Worm (Caenorhabditis elegans) whole organism, L1 larva: Measurements from ENCODE around the gene F22H10.3.
A peak's percentile ranks its signal among the peaks of the same experiment; 100 is the strongest.

ENCODE experiments used
- C34B4.2 ChIP-seq: sonication (generic microtip); optimal IDR thresholded peaks from 2 replicates; lab custom pipeline; 2017; ENCODE audit warnings: mild to moderate bottlenecking, missing genetic modification characterization, missing compliant biosample characterization
- dsc-1 ChIP-seq: sonication (generic microtip); optimal IDR thresholded peaks from 2 replicates; lab custom pipeline; 2016; ENCODE audit warnings: mild to moderate bottlenecking, missing genetic modification characterization, missing compliant biosample characterization
- egl-13 ChIP-seq: sonication (generic microtip); optimal IDR thresholded peaks from 2 replicates; lab custom pipeline; 2016; ENCODE audit warnings: missing genotype, missing genetic modification reagents, missing genetic modification characterization, missing compliant biosample characterization
- nhr-11 ChIP-seq: fragments of 150-350 bp; optimal IDR thresholded peaks from 2 replicates; lab custom pipeline; 2014; ENCODE audit warnings: missing biosample characterization, missing genetic modification characterization
- nhr-20 ChIP-seq: sonication (generic microtip); optimal IDR thresholded peaks from 2 replicates; lab custom pipeline; 2016; ENCODE audit warnings: mild to moderate bottlenecking, missing genetic modification characterization, missing compliant biosample characterization
- unc-130 ChIP-seq: fragments of 150-350 bp; optimal IDR thresholded peaks from 2 replicates; lab custom pipeline; 2017; ENCODE audit warnings: missing biosample characterization, missing genetic modification characterization, inconsistent platforms
- unc-86 ChIP-seq: sonication (generic microtip); optimal IDR thresholded peaks from 2 replicates; lab custom pipeline; 2016; ENCODE audit warnings: missing genetic modification characterization, missing compliant biosample characterization

ce11 chrX:16672661-16673060, 4.8 kb downstream of the F22H10.3 start:
- TF ChIP-seq C34B4.2 (tag; lab: Kevin White, UChicago) (no peak), nhr-11 (tag; lab: Kevin White, UChicago) (no peak), unc-86 (no peak), unc-130 (tag; lab: Kevin White, UChicago) (no peak), nhr-20 (tag; lab: Kevin White, UChicago) (peak; percentile 1), egl-13 (tag; lab: Kevin White, UChicago) (no peak), dsc-1 (tag; lab: Kevin White, UChicago) (no peak)
